Fruit fly (Drosophila melanogaster): ENCODE measurements around the gene CG12659.

CG12659 gene

DNA sequence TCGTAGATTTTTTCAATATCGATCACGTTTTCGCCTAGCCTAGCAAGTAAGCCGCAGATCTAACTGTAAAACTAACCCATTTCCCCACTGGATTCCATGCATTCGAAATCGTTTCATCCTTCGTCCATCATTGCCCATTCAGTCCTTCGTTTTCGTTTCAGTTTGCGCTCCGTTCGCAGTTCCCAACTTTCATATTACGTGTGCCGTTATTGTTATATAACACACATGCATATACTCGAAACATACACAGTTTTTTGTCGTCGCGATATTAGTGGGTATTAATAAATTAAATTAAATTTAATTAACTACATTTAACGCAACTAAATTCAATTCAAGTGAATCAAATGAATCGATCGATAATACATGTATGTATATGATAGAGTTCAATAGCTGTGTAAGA, 21.9 kb downstream of the CG12659 start:
- TF ChIP-seq vri (GFP tag; optimal IDR thresholded peaks at IDR 0.05), result no peak
- TF ChIP-seq ss (GFP tag; optimal IDR thresholded peaks at IDR 0.05), result no peak
- no peak for TF ChIP-seq Sox14 (GFP tag; optimal IDR thresholded peaks at IDR 0.05)
- TF ChIP-seq achi (GFP tag; optimal IDR thresholded peaks at IDR 0.05), result no peak
- TF ChIP-seq CG11762 (GFP tag; optimal IDR thresholded peaks at IDR 0.05; ENCODE audit: insufficient read depth), result no peak
- TF ChIP-seq Hr4 (GFP tag; optimal IDR thresholded peaks at IDR 0.05), result no peak
- TF ChIP-seq Ets96B (tag; optimal IDR thresholded peaks at IDR 0.05), result no peak
- TF ChIP-seq salr (GFP tag; optimal IDR thresholded peaks at IDR 0.05), result no peak
- no peak for TF ChIP-seq CG8319 (GFP tag; optimal IDR thresholded peaks at IDR 0.05)
- TF ChIP-seq Sox15 (GFP tag; optimal IDR thresholded peaks at IDR 0.05), result no peak
- no peak for TF ChIP-seq lz (GFP tag; optimal IDR thresholded peaks at IDR 0.05)
- TF ChIP-seq CG32006 (GFP tag; optimal IDR thresholded peaks at IDR 0.05), result no peak
- TF ChIP-seq CG6808 (GFP tag; optimal IDR thresholded peaks at IDR 0.05), result no peak
- TF ChIP-seq CG16779 (tag; optimal IDR thresholded peaks at IDR 0.05), result no peak
- no peak for TF ChIP-seq topi (GFP tag; optimal IDR thresholded peaks at IDR 0.05)
- TF ChIP-seq CG3032 (tag; optimal IDR thresholded peaks at IDR 0.05), result no peak
- TF ChIP-seq CG6854 (GFP tag; optimal IDR thresholded peaks at IDR 0.05), result no peak

DNA sequence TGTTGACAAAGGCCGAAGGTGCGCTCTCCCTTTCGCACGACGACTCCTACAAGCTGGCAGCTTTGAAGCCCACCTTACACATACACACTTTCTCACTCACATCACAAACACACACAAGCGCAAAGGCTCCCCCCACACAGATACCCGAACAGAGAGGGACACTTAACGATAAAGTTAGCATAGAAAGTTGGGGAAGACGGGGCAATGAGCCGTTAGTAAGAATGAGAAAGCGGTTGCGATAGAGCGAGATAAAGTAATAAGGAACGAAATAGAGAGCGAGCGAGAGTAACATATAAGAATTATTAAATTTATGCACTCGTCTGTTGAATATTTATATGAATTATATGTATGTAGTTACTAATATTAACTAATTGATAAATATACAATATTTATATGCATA, 22.5 kb downstream of the CG12659 start:
- TF ChIP-seq svp (GFP tag) (peak; percentile 73), dac (GFP tag; optimal IDR thresholded peaks at IDR 0.05) (no peak), fkh (GFP tag; optimal IDR thresholded peaks at IDR 0.05) (peak; percentile 17)

DNA sequence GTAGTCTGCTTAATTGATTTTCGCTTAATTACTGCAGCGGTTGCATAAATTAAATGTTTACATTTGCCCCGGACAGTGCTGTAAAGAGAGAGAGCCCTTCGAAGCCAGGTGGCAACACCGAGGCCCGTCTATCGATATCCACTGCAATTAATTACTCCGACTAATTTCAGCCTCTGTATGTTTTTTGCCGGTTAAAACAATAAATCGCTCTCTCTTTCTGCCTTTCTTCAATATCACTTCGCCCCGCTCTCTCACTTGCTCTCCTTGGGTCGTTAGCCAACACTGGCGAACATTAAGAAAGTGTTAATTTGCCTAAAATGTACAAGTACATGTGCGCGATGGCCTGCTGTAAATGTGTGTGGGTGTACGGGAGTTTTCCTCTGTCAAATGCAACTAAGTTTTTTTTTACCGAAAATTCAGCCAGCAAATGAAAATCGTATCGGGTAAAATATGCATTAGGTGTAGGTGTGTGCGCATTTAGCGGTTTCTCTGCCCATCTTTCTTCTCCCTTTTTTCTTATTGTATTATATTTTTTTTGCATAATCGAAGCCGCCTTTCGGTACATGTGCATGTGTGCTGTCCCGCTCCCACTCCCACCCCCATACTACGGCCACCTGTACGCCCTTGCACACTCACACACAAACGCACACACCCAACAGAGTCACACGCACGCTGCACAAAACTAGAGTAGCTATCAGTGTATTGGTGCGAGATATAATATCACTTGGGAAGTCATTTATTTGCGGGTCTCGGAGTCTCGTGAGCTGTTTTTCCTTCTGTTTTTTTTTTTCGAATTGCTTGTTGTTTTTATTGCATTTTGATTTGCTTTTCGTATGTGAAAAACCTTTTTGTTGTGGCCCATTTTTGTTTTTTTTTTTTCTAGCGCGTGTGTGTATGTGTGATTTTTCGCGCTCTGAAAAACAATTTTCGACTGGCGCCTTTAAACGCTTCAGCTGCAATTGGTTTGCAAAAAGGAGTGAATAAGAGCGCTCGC, 29.8 kb downstream of the CG12659 start:
- TF ChIP-seq CG11902 (GFP tag; optimal IDR thresholded peaks at IDR 0.05) (no peak), CG8319 (GFP tag; optimal IDR thresholded peaks at IDR 0.05) (no peak), Eip93F (GFP tag; optimal IDR thresholded peaks at IDR 0.05) (peak; percentile 36), acj6 (GFP tag; optimal IDR thresholded peaks at IDR 0.05) (peak; percentile 23), CG8119 (GFP tag; IDR thresholded peaks at IDR 0.05) (peak; percentile 65; the same call in 2 of the 3 replicates), CG32006 (GFP tag; optimal IDR thresholded peaks at IDR 0.05) (peak; percentile 15), Ets21C (GFP tag; optimal IDR thresholded peaks at IDR 0.05) (no peak), CG3032 (tag; optimal IDR thresholded peaks at IDR 0.05) (no peak), CG6854 (GFP tag; optimal IDR thresholded peaks at IDR 0.05) (no peak), CG11762 (GFP tag; optimal IDR thresholded peaks at IDR 0.05; ENCODE audit: insufficient read depth) (no peak), Hr4 (GFP tag; optimal IDR thresholded peaks at IDR 0.05) (no peak), Hr39 (GFP tag; optimal IDR thresholded peaks at IDR 0.05) (peak; percentile 49), Eip75B (GFP tag; optimal IDR thresholded peaks at IDR 0.05) (peak; percentile 28), CG34406 (GFP tag; optimal IDR thresholded peaks at IDR 0.05) (peak; percentile 9), pdm3 (GFP tag; optimal IDR thresholded peaks at IDR 0.05) (peak; percentile 41), fkh (GFP tag; optimal IDR thresholded peaks at IDR 0.05) (peak; percentile 80), cyc (GFP tag; optimal IDR thresholded peaks at IDR 0.05) (peak; percentile 35), Sox102F (GFP tag; optimal IDR thresholded peaks at IDR 0.05) (peak; percentile 54), CG8632 (GFP tag; optimal IDR thresholded peaks at IDR 0.05) (peak; percentile 12), CG4318 (GFP tag; optimal IDR thresholded peaks at IDR 0.05) (no peak), achi (GFP tag; optimal IDR thresholded peaks at IDR 0.05) (peak; percentile 45), Hr38 (GFP tag; optimal IDR thresholded peaks at IDR 0.05) (no peak), Eip78C (GFP tag) (peak; percentile 83), Ets96B (tag; optimal IDR thresholded peaks at IDR 0.05) (no peak), Lpt (GFP tag; optimal IDR thresholded peaks at IDR 0.05) (no peak), fd85E (GFP tag; optimal IDR thresholded peaks at IDR 0.05) (no peak), CG7368 (GFP tag; optimal IDR thresholded peaks at IDR 0.05) (peak; percentile 46), CG6792 (GFP tag; optimal IDR thresholded peaks at IDR 0.05) (no peak), CG15336 (GFP tag; IDR thresholded peaks at IDR 0.05) (peak; percentile 67), Blimp-1 (GFP tag; optimal IDR thresholded peaks at IDR 0.05) (peak; percentile 52), Sox15 (GFP tag; optimal IDR thresholded peaks at IDR 0.05) (no peak), Met (GFP tag; optimal IDR thresholded peaks at IDR 0.05) (peak; percentile 46), salr (GFP tag; optimal IDR thresholded peaks at IDR 0.05) (no peak), CG6808 (GFP tag; optimal IDR thresholded peaks at IDR 0.05) (no peak), Gug (GFP tag; IDR thresholded peaks at IDR 0.05) (no peak), spab (GFP tag; optimal IDR thresholded peaks at IDR 0.05) (no peak), esn (GFP tag; optimal IDR thresholded peaks at IDR 0.05) (peak; percentile 48)
